Worm (Caenorhabditis elegans): ENCODE data around the gene dyf-19.

dyf-19 gene

ce11 chrV:19611675-19612345 lies 13.0 kb upstream of the dyf-19 start:
- TF ChIP-seq med-1 (GFP tag; optimal IDR thresholded peaks at IDR 0.05; ENCODE audit: insufficient read depth) = no peak
- 0 out of 2 replicates have a peak, but pooled peaks have one; percentile 8 for TF ChIP-seq T22C8.4 (GFP tag; IDR thresholded peaks at IDR 0.05)
- no peak for TF ChIP-seq cog-1 (tag; optimal IDR thresholded peaks at IDR 0.05)
- TF ChIP-seq tab-1 (GFP tag; IDR thresholded peaks at IDR 0.05) = no peak

DNA sequence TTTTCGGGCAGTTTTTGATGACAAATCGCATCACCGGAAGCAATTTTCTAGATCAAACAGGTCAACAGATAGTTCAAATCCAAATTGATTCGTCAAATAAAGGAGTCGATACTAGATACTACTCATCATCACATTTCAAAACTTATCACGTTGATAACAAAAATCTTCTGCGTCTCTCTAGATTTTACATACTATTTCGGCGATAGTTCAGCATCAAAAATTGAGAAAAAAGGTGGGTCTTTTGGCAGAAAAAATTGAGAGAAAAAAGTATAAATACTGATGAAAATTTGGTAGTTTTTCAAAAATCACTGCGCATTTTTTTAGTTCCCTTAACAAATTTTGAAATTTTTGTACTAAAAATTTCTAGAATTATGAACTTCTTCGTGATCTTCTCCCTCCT lies 11.7 kb upstream of the dyf-19 start, which contains the start of gene nlp-26:
Gene nlp-26, plus strand, starts transcription at position 301 of the 400 bp plus-strand sequence.
- no peak for TF ChIP-seq ztf-29 (GFP tag; IDR thresholded peaks at IDR 0.05)
- TF ChIP-seq T22C8.4 (GFP tag; IDR thresholded peaks at IDR 0.05) = no peak
- no peak for TF ChIP-seq med-1 (GFP tag; optimal IDR thresholded peaks at IDR 0.05; ENCODE audit: insufficient read depth)
- no peak for TF ChIP-seq cog-1 (tag; optimal IDR thresholded peaks at IDR 0.05)
- no peak for TF ChIP-seq ref-1 (GFP tag; conservative IDR thresholded peaks at IDR 0.05)
- TF ChIP-seq tab-1 (GFP tag; IDR thresholded peaks at IDR 0.05) = no peak
- TF ChIP-seq ztf-23 (GFP tag; IDR thresholded peaks at IDR 0.05) = no peak
- no peak for TF ChIP-seq klf-2 (GFP tag; conservative IDR thresholded peaks at IDR 0.05)

ce11 chrV:19620098-19620497 lies 4.8 kb upstream of the dyf-19 start:
- TF ChIP-seq ztf-23 (GFP tag; IDR thresholded peaks at IDR 0.05) (0 out of 2 replicates have a peak, but pooled peaks have one; percentile 15), med-1 (GFP tag; optimal IDR thresholded peaks at IDR 0.05; ENCODE audit: insufficient read depth) (no peak)

ce11 chrV:19622440-19622914 lies 2.4 kb upstream of the dyf-19 start, which contains the start of gene Y43F8C.3:
Y43F8C.3 (minus strand) TSS chrV:19622626.
- peak; percentile 52; the same call in 1 of the 2 replicates for TF ChIP-seq flt-1 (GFP tag; IDR thresholded peaks at IDR 0.05)
- no peak for TF ChIP-seq cog-1 (tag; optimal IDR thresholded peaks at IDR 0.05)
- no peak for TF ChIP-seq ztf-23 (GFP tag; IDR thresholded peaks at IDR 0.05)
- TF ChIP-seq ref-1 (GFP tag; conservative IDR thresholded peaks at IDR 0.05) = no peak

DNA sequence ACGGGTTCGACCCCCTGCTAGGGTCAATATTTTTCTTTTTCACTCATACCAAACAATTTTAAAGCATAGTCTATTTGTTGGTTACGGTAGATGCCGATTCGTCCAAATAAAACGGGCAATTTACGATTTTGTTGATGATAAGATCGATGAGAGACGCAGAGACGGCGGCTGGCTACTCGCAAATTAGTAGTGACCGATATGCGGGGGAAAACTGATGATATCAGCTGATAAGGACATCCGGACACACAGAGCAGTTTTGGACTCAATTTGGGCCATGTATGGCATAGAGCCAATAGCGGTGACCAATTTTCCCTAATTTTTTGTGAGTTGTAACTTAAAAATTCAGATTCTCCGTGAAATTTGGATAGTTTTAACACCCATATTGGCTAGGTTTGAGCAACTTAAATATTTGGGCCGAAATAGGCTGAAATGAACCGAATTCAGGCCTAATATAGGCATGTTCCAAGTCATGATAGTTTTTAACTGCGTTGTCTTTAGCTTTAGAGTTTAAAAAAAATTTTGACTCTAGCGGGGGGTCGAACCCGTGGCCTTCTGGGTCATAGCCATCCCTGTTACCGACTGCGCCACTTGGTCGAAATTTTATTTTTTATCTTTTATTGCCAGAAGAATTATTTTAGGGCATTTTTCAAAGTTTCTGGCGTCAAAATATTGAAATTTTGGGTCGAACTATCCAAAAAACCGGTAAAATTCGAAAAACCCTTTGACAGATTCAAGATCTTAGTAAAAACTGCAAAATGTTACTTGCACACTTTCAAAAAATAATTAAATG lies 1.1 kb upstream of the dyf-19 start:
- TF ChIP-seq ref-1 (GFP tag; conservative IDR thresholded peaks at IDR 0.05) (no peak), tab-1 (GFP tag; IDR thresholded peaks at IDR 0.05) (no peak), ztf-23 (GFP tag; IDR thresholded peaks at IDR 0.05) (no peak), flt-1 (GFP tag; IDR thresholded peaks at IDR 0.05) (no peak)

ce11 chrV:19625719-19626118 lies 870 bp downstream of the dyf-19 start:
- TF ChIP-seq tab-1 (GFP tag; IDR thresholded peaks at IDR 0.05) (no peak), ztf-29 (GFP tag; IDR thresholded peaks at IDR 0.05) (no peak), cog-1 (tag; optimal IDR thresholded peaks at IDR 0.05) (no peak), ztf-23 (GFP tag; IDR thresholded peaks at IDR 0.05) (no peak), klf-2 (GFP tag; conservative IDR thresholded peaks at IDR 0.05) (no peak), med-1 (GFP tag; optimal IDR thresholded peaks at IDR 0.05; ENCODE audit: insufficient read depth) (no peak), T22C8.4 (GFP tag; IDR thresholded peaks at IDR 0.05) (no peak), ref-1 (GFP tag; conservative IDR thresholded peaks at IDR 0.05) (no peak), flt-1 (GFP tag; IDR thresholded peaks at IDR 0.05) (no peak)

- no peak for TF ChIP-seq ztf-23 (GFP tag; IDR thresholded peaks at IDR 0.05)
- no peak for TF ChIP-seq ref-1 (GFP tag; conservative IDR thresholded peaks at IDR 0.05)
- TF ChIP-seq cog-1 (tag; optimal IDR thresholded peaks at IDR 0.05) = no peak
- no peak for TF ChIP-seq flt-1 (GFP tag; IDR thresholded peaks at IDR 0.05)
- TF ChIP-seq tab-1 (GFP tag; IDR thresholded peaks at IDR 0.05) = no peak; the same call in 1 of the 2 replicates
- TF ChIP-seq T22C8.4 (GFP tag; IDR thresholded peaks at IDR 0.05) = no peak
- no peak for TF ChIP-seq klf-2 (GFP tag; conservative IDR thresholded peaks at IDR 0.05)
- TF ChIP-seq med-1 (GFP tag; optimal IDR thresholded peaks at IDR 0.05; ENCODE audit: insufficient read depth) = no peak
- no peak for TF ChIP-seq ztf-29 (GFP tag; IDR thresholded peaks at IDR 0.05)
Observed at ce11 chrV:19629544-19629943, 4.7 kb downstream of the dyf-19 start.

ce11 chrV:19629973-19630372 lies 5.1 kb downstream of the dyf-19 start:
- TF ChIP-seq klf-2 (GFP tag; conservative IDR thresholded peaks at IDR 0.05) (peak; percentile 17; the same call in 1 of the 2 replicates), ref-1 (GFP tag; conservative IDR thresholded peaks at IDR 0.05) (no peak), T22C8.4 (GFP tag; IDR thresholded peaks at IDR 0.05) (peak; percentile 99), med-1 (GFP tag; optimal IDR thresholded peaks at IDR 0.05; ENCODE audit: insufficient read depth) (no peak), tab-1 (GFP tag; IDR thresholded peaks at IDR 0.05) (no peak), ztf-29 (GFP tag; IDR thresholded peaks at IDR 0.05) (no peak), flt-1 (GFP tag; IDR thresholded peaks at IDR 0.05) (no peak), cog-1 (tag; optimal IDR thresholded peaks at IDR 0.05) (no peak), ztf-23 (GFP tag; IDR thresholded peaks at IDR 0.05) (no peak)

- peak; percentile 93 for TF ChIP-seq T22C8.4 (GFP tag; IDR thresholded peaks at IDR 0.05)
- no peak for TF ChIP-seq ztf-29 (GFP tag; IDR thresholded peaks at IDR 0.05)
- TF ChIP-seq flt-1 (GFP tag; IDR thresholded peaks at IDR 0.05) = no peak
- no peak for TF ChIP-seq cog-1 (tag; optimal IDR thresholded peaks at IDR 0.05)
- no peak for TF ChIP-seq ref-1 (GFP tag; conservative IDR thresholded peaks at IDR 0.05)
- TF ChIP-seq klf-2 (GFP tag; conservative IDR thresholded peaks at IDR 0.05) = no peak
- TF ChIP-seq ztf-23 (GFP tag; IDR thresholded peaks at IDR 0.05) = no peak
Observed at ce11 chrV:19630569-19630968, 5.7 kb downstream of the dyf-19 start.

- no peak for TF ChIP-seq med-1 (GFP tag; optimal IDR thresholded peaks at IDR 0.05; ENCODE audit: insufficient read depth)
- no peak for TF ChIP-seq ref-1 (GFP tag; conservative IDR thresholded peaks at IDR 0.05)
- TF ChIP-seq ztf-29 (GFP tag; IDR thresholded peaks at IDR 0.05) = no peak
- no peak for TF ChIP-seq tab-1 (GFP tag; IDR thresholded peaks at IDR 0.05)
- no peak for TF ChIP-seq cog-1 (tag; optimal IDR thresholded peaks at IDR 0.05)
- TF ChIP-seq T22C8.4 (GFP tag; IDR thresholded peaks at IDR 0.05) = no peak
- TF ChIP-seq ztf-23 (GFP tag; IDR thresholded peaks at IDR 0.05) = no peak
- TF ChIP-seq flt-1 (GFP tag; IDR thresholded peaks at IDR 0.05) = no peak
- TF ChIP-seq klf-2 (GFP tag; conservative IDR thresholded peaks at IDR 0.05) = no peak
Observed at ce11 chrV:19632546-19632945, 7.7 kb downstream of the dyf-19 start, which contains the start of gene Y43F8C.5. Y43F8C.5 (minus strand) TSS chrV:19632646.

All from whole organism, midembryonic.